Worm (Caenorhabditis elegans): ENCODE data around the gene Y43F8C.13.
"Not testable (repeated sequence)": the region's sequence is repeated elsewhere in the genome, so short reads cannot be mapped to it uniquely, and the experiment has no call there.

Gene Y43F8C.13

DNA sequence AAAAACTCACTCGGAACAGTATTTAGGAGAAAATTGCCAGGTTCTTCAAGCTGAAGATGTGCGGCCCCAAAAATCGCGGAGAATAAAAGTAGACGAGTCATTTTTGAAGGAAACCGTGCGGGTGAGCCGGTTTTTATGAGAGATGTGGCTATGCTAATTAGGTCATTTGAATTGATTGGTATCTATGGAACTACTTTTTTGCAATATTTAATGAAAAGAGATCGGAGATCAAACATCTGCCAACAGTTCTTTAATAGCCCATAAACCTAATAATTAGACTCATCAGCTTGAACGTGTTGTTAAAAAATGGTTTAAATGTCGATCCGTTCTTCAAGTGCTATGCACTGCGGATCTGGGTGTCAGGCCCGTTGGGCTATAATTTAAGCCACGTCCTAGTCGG lies 18.2 kb upstream of the Y43F8C.13 start, which contains the start of gene Y43F8C.16:
Y43F8C.16 (minus strand) TSS at position 101 of the 400 bp plus-strand sequence.
- TF ChIP-seq cog-1 (tag; optimal IDR thresholded peaks at IDR 0.05) (no peak), med-1 (GFP tag; optimal IDR thresholded peaks at IDR 0.05; ENCODE audit: insufficient read depth) (no peak), T22C8.4 (GFP tag; IDR thresholded peaks at IDR 0.05) (no peak), ztf-23 (GFP tag; IDR thresholded peaks at IDR 0.05) (no peak), tab-1 (GFP tag; IDR thresholded peaks at IDR 0.05) (no peak), klf-2 (GFP tag; conservative IDR thresholded peaks at IDR 0.05) (no peak), ztf-29 (GFP tag; IDR thresholded peaks at IDR 0.05) (no peak), flt-1 (GFP tag; IDR thresholded peaks at IDR 0.05) (no peak), ref-1 (GFP tag; conservative IDR thresholded peaks at IDR 0.05) (no peak)

ce11 chrV:19711646-19712045 lies 14.4 kb upstream of the Y43F8C.13 start, which contains the start of gene Y43F8C.23:
Y43F8C.23 (minus strand) TSS chrV:19711746.
- TF ChIP-seq ref-1 (GFP tag; conservative IDR thresholded peaks at IDR 0.05); klf-2 (GFP tag; conservative IDR thresholded peaks at IDR 0.05); flt-1 (GFP tag; IDR thresholded peaks at IDR 0.05): not testable (repeated sequence)

ce11 chrV:19710514-19710913 lies 13.3 kb upstream of the Y43F8C.13 start, which contains the start of gene Y43F8C.15:
Y43F8C.15 (minus strand) TSS chrV:19710614.
- TF ChIP-seq klf-2 (GFP tag; conservative IDR thresholded peaks at IDR 0.05); tab-1 (GFP tag; IDR thresholded peaks at IDR 0.05); ref-1 (GFP tag; conservative IDR thresholded peaks at IDR 0.05): not testable (repeated sequence)

DNA sequence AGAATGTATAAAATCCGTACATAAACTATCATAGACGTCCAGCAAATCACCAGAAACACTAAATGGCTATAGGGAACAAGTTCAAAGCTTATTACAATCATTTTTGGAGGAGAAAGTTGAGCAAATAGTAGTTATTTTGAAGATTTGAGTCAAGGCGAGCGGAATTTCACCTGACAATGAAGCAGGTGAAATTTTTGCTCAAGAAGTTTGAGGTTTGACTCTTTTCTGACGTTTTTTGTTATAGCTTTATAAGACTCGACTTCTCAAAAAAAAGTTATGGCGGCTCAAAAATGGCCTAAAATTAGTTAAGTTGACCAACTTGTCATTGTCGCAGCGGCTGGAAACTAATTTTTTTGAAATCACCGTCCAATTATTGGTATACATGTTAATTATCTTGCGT lies 11.7 kb upstream of the Y43F8C.13 start, which contains the start of gene srv-3:
srv-3 (minus strand) TSS at position 101 of the 400 bp plus-strand sequence.
- no peak for TF ChIP-seq med-1 (GFP tag; optimal IDR thresholded peaks at IDR 0.05; ENCODE audit: insufficient read depth)
- no peak for TF ChIP-seq cog-1 (tag; optimal IDR thresholded peaks at IDR 0.05)
- no peak for TF ChIP-seq ref-1 (GFP tag; conservative IDR thresholded peaks at IDR 0.05)
- no peak for TF ChIP-seq ztf-23 (GFP tag; IDR thresholded peaks at IDR 0.05)
- no peak for TF ChIP-seq klf-2 (GFP tag; conservative IDR thresholded peaks at IDR 0.05)
- no peak for TF ChIP-seq T22C8.4 (GFP tag; IDR thresholded peaks at IDR 0.05)
- TF ChIP-seq flt-1 (GFP tag; IDR thresholded peaks at IDR 0.05) = no peak
- no peak for TF ChIP-seq ztf-29 (GFP tag; IDR thresholded peaks at IDR 0.05)
- TF ChIP-seq tab-1 (GFP tag; IDR thresholded peaks at IDR 0.05) = no peak

DNA sequence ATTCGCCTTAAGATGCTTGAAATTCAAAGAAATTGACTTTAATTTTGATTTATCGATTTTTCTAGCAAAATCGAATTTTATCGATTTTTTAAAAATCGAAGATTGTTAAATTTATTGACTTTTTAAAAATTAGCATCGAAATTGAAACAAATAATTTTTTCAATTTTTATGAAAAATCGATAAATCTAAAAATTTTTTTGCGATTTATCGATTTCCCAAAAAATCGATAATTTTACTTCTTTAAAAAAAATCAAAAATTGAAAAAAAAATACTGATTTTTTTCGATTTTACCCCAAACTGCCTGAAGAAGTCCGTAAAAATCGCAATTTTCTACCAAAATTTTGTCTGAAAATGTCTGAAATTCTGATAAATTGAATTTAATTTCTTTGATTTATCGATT lies 5.2 kb downstream of the Y43F8C.13 start:
- no peak for TF ChIP-seq klf-2 (GFP tag; conservative IDR thresholded peaks at IDR 0.05)
- TF ChIP-seq T22C8.4 (GFP tag; IDR thresholded peaks at IDR 0.05) = peak; percentile 55

- TF ChIP-seq med-1 (GFP tag; optimal IDR thresholded peaks at IDR 0.05; ENCODE audit: insufficient read depth) (no peak), T22C8.4 (GFP tag; IDR thresholded peaks at IDR 0.05) (peak; percentile 76), ref-1 (GFP tag; conservative IDR thresholded peaks at IDR 0.05) (no peak), flt-1 (GFP tag; IDR thresholded peaks at IDR 0.05) (no peak), klf-2 (GFP tag; conservative IDR thresholded peaks at IDR 0.05) (no peak), ztf-29 (GFP tag; IDR thresholded peaks at IDR 0.05) (no peak), cog-1 (tag; optimal IDR thresholded peaks at IDR 0.05) (no peak), tab-1 (GFP tag; IDR thresholded peaks at IDR 0.05) (no peak)
These were observed 5.8 kb downstream of the Y43F8C.13 start for ce11 chrV:19691271-19691886.

- no peak for TF ChIP-seq T22C8.4 (GFP tag; IDR thresholded peaks at IDR 0.05)
- no peak for TF ChIP-seq klf-2 (GFP tag; conservative IDR thresholded peaks at IDR 0.05)
- no peak for TF ChIP-seq tab-1 (GFP tag; IDR thresholded peaks at IDR 0.05)
- TF ChIP-seq med-1 (GFP tag; optimal IDR thresholded peaks at IDR 0.05; ENCODE audit: insufficient read depth) = no peak
- no peak for TF ChIP-seq ztf-29 (GFP tag; IDR thresholded peaks at IDR 0.05)
- no peak for TF ChIP-seq flt-1 (GFP tag; IDR thresholded peaks at IDR 0.05)
- no peak for TF ChIP-seq cog-1 (tag; optimal IDR thresholded peaks at IDR 0.05)
- no peak for TF ChIP-seq ztf-23 (GFP tag; IDR thresholded peaks at IDR 0.05)
- TF ChIP-seq ref-1 (GFP tag; conservative IDR thresholded peaks at IDR 0.05) = no peak
These were observed 22.7 kb downstream of the Y43F8C.13 start, which contains the start of gene mrp-7 for ce11 chrV:19674543-19674942. mrp-7 (plus strand) TSS chrV:19674843.

DNA sequence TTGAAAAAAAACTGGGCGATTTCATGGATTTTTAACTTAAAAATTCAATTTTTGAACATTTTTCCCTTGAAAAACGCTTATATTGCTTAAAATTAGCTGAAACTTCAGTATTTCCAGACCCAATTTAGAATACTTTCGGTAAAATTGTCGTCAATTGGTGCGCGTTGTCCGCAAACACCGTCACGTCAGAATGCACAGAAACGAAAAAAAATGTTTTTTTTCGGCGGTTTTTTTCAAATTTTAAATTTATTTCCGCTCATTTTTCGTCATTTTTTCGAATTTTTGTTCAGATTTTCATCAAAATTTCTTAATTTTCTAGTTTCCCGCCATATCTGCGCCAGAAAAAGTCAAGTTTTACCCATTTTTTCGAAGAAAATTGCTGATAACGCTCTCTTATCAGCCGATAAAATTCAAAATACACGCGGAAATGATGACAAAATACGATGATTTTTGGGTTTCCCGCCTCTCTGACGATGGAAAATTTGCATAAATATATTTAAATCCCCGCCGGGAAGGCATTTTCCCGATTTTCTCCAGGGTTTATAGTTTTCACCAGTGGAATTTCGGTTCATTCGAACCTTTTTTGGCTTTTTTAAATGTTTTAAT lies 23.8 kb downstream of the Y43F8C.13 start:
- no peak for TF ChIP-seq cog-1 (tag; optimal IDR thresholded peaks at IDR 0.05)
- no peak for TF ChIP-seq T22C8.4 (GFP tag; IDR thresholded peaks at IDR 0.05)
- no peak for TF ChIP-seq med-1 (GFP tag; optimal IDR thresholded peaks at IDR 0.05; ENCODE audit: insufficient read depth)
- no peak for TF ChIP-seq flt-1 (GFP tag; IDR thresholded peaks at IDR 0.05)
- TF ChIP-seq ztf-29 (GFP tag; IDR thresholded peaks at IDR 0.05) = no peak
- no peak for TF ChIP-seq ref-1 (GFP tag; conservative IDR thresholded peaks at IDR 0.05)
- no peak for TF ChIP-seq klf-2 (GFP tag; conservative IDR thresholded peaks at IDR 0.05)
- TF ChIP-seq ztf-23 (GFP tag; IDR thresholded peaks at IDR 0.05) = no peak
- no peak for TF ChIP-seq tab-1 (GFP tag; IDR thresholded peaks at IDR 0.05)

- TF ChIP-seq cog-1 (tag; optimal IDR thresholded peaks at IDR 0.05) = no peak
These were observed 24.8 kb downstream of the Y43F8C.13 start for ce11 chrV:19672357-19672756.

- no peak for TF ChIP-seq ztf-29 (GFP tag; IDR thresholded peaks at IDR 0.05)
- TF ChIP-seq cog-1 (tag; optimal IDR thresholded peaks at IDR 0.05) = no peak
- no peak for TF ChIP-seq tab-1 (GFP tag; IDR thresholded peaks at IDR 0.05)
- TF ChIP-seq ref-1 (GFP tag; conservative IDR thresholded peaks at IDR 0.05) = no peak
- TF ChIP-seq T22C8.4 (GFP tag; IDR thresholded peaks at IDR 0.05) = no peak
- no peak for TF ChIP-seq flt-1 (GFP tag; IDR thresholded peaks at IDR 0.05)
- TF ChIP-seq klf-2 (GFP tag; conservative IDR thresholded peaks at IDR 0.05) = no peak
These were observed 25.4 kb downstream of the Y43F8C.13 start for ce11 chrV:19671816-19672215.
